Worm (Caenorhabditis elegans) whole organism, L4/young adult: ENCODE data around the gene F19H6.6.

Source experiments
- W03F9.2 ChIP-seq: fragments of 150-350 bp; optimal IDR thresholded peaks from 2 replicates; lab custom pipeline; 2014; ENCODE audit warnings: missing biosample characterization, missing genetic modification characterization
- him-1 ChIP-seq: sonication (generic microtip); optimal IDR thresholded peaks from 2 replicates; lab custom pipeline; 2016; ENCODE audit warnings: missing genotype, missing genetic modification reagents, missing genetic modification characterization, missing compliant biosample characterization

ce11 chrX:12326424-12326823, 34.2 kb upstream of the F19H6.6 start, which contains the start of gene srd-41:
- TF ChIP-seq W03F9.2 (tag; lab: Kevin White, UChicago): no peak
- no peak for TF ChIP-seq him-1 (tag; lab: Kevin White, UChicago)
